Fruit fly (Drosophila melanogaster): ENCODE measurements around the gene CG43083.
A peak's percentile ranks its signal among the peaks of the same experiment; 100 is the strongest.

DNA sequence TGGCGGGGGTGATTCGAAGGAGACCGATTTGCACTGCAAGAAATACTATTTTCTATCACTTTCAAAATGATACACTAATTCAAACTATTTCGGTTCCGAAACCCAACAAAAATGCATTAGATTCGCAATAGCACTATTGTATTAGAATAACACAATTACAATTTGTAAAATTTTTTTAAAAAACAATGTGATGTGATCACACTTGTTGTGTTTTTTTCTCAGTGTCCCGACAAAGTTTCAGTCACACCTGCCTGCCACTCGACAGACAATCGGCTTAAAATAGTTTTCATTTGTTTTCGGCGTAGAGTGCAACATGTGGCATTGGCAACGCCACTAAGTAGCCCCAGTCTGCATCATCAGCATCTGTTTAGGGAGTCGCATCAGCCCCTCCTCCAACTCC, 26.7 kb downstream of the CG43083 start:
- TF ChIP-seq achi (GFP tag; optimal IDR thresholded peaks at IDR 0.05) = peak; percentile 11
- TF ChIP-seq Eip78C (GFP tag) = peak; percentile 62
- TF ChIP-seq Hr39 (GFP tag; optimal IDR thresholded peaks at IDR 0.05) = no peak
- no peak for TF ChIP-seq CG8632 (GFP tag; optimal IDR thresholded peaks at IDR 0.05)
- TF ChIP-seq pdm3 (GFP tag; optimal IDR thresholded peaks at IDR 0.05) = no peak
